Worm (Caenorhabditis elegans) whole organism, late embryonic: ENCODE measurements around the gene nspe-8.

ENCODE experiments used
- C08G9.2 ChIP-seq: sonication (generic microtip); optimal IDR thresholded peaks from 2 replicates; lab custom pipeline; 2016; ENCODE audit warnings: mild to moderate bottlenecking, missing genetic modification characterization, moderate library complexity, missing compliant biosample characterization
- C38D4.7 ChIP-seq: fragments of 200-800 bp; sonication (Bioruptor generic); optimal IDR thresholded peaks from 2 replicates; lab custom pipeline; 2018; ENCODE audit warnings: mild to moderate bottlenecking, missing genetic modification characterization, moderate library complexity, missing compliant biosample characterization
- F13H6.1 ChIP-seq: sonication (generic microtip); optimal IDR thresholded peaks from 2 replicates; lab custom pipeline; 2016; ENCODE audit warnings: missing genetic modification characterization, missing compliant biosample characterization
- K09A11.1 ChIP-seq: sonication (generic microtip); optimal IDR thresholded peaks from 2 replicates; lab custom pipeline; 2017; ENCODE audit warnings: antibody characterized with exemption, mild to moderate bottlenecking, missing genetic modification characterization, missing compliant biosample characterization; ENCODE audit not compliant: insufficient read depth
- Y22D7AL.16 ChIP-seq: sonication (generic microtip); optimal IDR thresholded peaks from 2 replicates; lab custom pipeline; 2016; ENCODE audit warnings: missing genetic modification characterization, missing compliant biosample characterization
- ahr-1 ChIP-seq: sonication (generic microtip); optimal IDR thresholded peaks from 2 replicates; lab custom pipeline; 2016; ENCODE audit warnings: missing genetic modification characterization, missing compliant biosample characterization
- ceh-14 ChIP-seq: sonication (generic microtip); optimal IDR thresholded peaks from 2 replicates; lab custom pipeline; 2016; ENCODE audit warnings: missing genotype, missing genetic modification characterization, missing compliant biosample characterization
- ceh-18 ChIP-seq: sonication (generic microtip); optimal IDR thresholded peaks from 2 replicates; lab custom pipeline; 2016; ENCODE audit warnings: missing genetic modification characterization, missing compliant biosample characterization
- ceh-2 ChIP-seq: sonication (generic microtip); optimal IDR thresholded peaks from 2 replicates; lab custom pipeline; 2016; ENCODE audit warnings: missing genotype, missing genetic modification characterization, missing compliant biosample characterization
- ceh-22 ChIP-seq: sonication (generic microtip); optimal IDR thresholded peaks from 2 replicates; lab custom pipeline; 2017; ENCODE audit warnings: missing biosample characterization, missing genetic modification characterization
- ceh-30 ChIP-seq: fragments of 150-350 bp; optimal IDR thresholded peaks from 2 replicates; lab custom pipeline; 2014; ENCODE audit warnings: missing biosample characterization, missing genetic modification characterization
- ceh-31 ChIP-seq: sonication (generic microtip); optimal IDR thresholded peaks from 2 replicates; lab custom pipeline; 2016; ENCODE audit warnings: missing genetic modification characterization, missing compliant biosample characterization
- ceh-34 ChIP-seq: sonication (generic microtip); optimal IDR thresholded peaks from 2 replicates; lab custom pipeline; 2016; ENCODE audit warnings: mild to moderate bottlenecking, missing genetic modification characterization, missing compliant biosample characterization
- ceh-9 ChIP-seq: sonication (generic microtip); optimal IDR thresholded peaks from 2 replicates; lab custom pipeline; 2016; ENCODE audit warnings: mild to moderate bottlenecking, missing genetic modification characterization, inconsistent platforms, missing compliant biosample characterization
- dmd-4 ChIP-seq: sonication (generic microtip); optimal IDR thresholded peaks from 2 replicates; lab custom pipeline; 2016; ENCODE audit warnings: borderline replicate concordance, missing genetic modification characterization, missing compliant biosample characterization
- ets-4 ChIP-seq: sonication (generic microtip); optimal IDR thresholded peaks from 2 replicates; lab custom pipeline; 2016; ENCODE audit warnings: missing genetic modification characterization, missing compliant biosample characterization
- eyg-1 ChIP-seq: sonication (generic microtip); optimal IDR thresholded peaks from 2 replicates; lab custom pipeline; 2016; ENCODE audit warnings: missing genotype, missing genetic modification characterization, missing compliant biosample characterization
- hlh-15 ChIP-seq: sonication (generic microtip); optimal IDR thresholded peaks from 2 replicates; lab custom pipeline; 2016; ENCODE audit warnings: missing genetic modification characterization, missing compliant biosample characterization
- madf-2 ChIP-seq: sonication (generic microtip); optimal IDR thresholded peaks from 2 replicates; lab custom pipeline; 2017; ENCODE audit warnings: missing genetic modification characterization, missing compliant biosample characterization
- nhr-11 ChIP-seq: fragments of 150-350 bp; optimal IDR thresholded peaks from 2 replicates; lab custom pipeline; 2014; ENCODE audit warnings: missing biosample characterization, missing genetic modification characterization
- npax-4 ChIP-seq: sonication (generic microtip); optimal IDR thresholded peaks from 2 replicates; lab custom pipeline; 2016; ENCODE audit warnings: missing genetic modification characterization, missing compliant biosample characterization
- pat-9 ChIP-seq: fragments of 200-800 bp; sonication (Bioruptor generic); optimal IDR thresholded peaks from 2 replicates; lab custom pipeline; 2018; ENCODE audit warnings: mild to moderate bottlenecking, missing genetic modification characterization, moderate library complexity, missing compliant biosample characterization
- pax-1 ChIP-seq: fragments of 150-350 bp; optimal IDR thresholded peaks from 2 replicates; lab custom pipeline; 2014; ENCODE audit warnings: missing biosample characterization, missing genetic modification characterization
- pha-4 ChIP-seq: fragments of 150-350 bp; optimal IDR thresholded peaks from 2 replicates; lab custom pipeline; 2018; ENCODE audit warnings: missing biosample characterization, missing genetic modification reagents, missing genetic modification characterization
- pqm-1 ChIP-seq: sonication (generic microtip); optimal IDR thresholded peaks from 2 replicates; lab custom pipeline; 2016; ENCODE audit warnings: missing genetic modification characterization, missing compliant biosample characterization
- sdc-2 ChIP-seq: sonication (generic microtip); optimal IDR thresholded peaks from 2 replicates; lab custom pipeline; 2016; ENCODE audit warnings: missing genotype, missing genetic modification characterization, missing compliant biosample characterization
- sox-2 ChIP-seq: fragments of 200-800 bp; sonication (Bioruptor generic); IDR thresholded peaks from 2 replicates; pipeline ENCODE4 v1.3.6; 2022; ENCODE audit warnings: missing genetic modification reagents, missing genetic modification characterization, missing compliant biosample characterization
- sox-4 ChIP-seq: sonication (generic microtip); optimal IDR thresholded peaks from 2 replicates; lab custom pipeline; 2017; ENCODE audit warnings: mild to moderate bottlenecking, missing genetic modification characterization, inconsistent platforms, missing compliant biosample characterization
- tbx-2 ChIP-seq: sonication (generic microtip); optimal IDR thresholded peaks from 2 replicates; lab custom pipeline; 2016; ENCODE audit warnings: missing genetic modification characterization, missing compliant biosample characterization
- unc-3 ChIP-seq, 2 experiments: fragments of 200-800 bp in 1 of 2; sonication (Bioruptor generic) in 1 of 2; sonication (generic microtip) in 1 of 2; conservative IDR thresholded peaks in 1 of 2; optimal IDR thresholded peaks in 1 of 2; 2 replicates each; pipeline versions ENCODE4 v1.3.6 to Lab custom; 2016 to 2022; ENCODE audit warnings: missing compliant biosample characterization in 2 of 2, missing genetic modification characterization in 2 of 2, missing genetic modification reagents in 1 of 2
- unc-86 ChIP-seq: sonication (generic microtip); optimal IDR thresholded peaks from 2 replicates; lab custom pipeline; 2016; ENCODE audit warnings: missing genetic modification characterization, missing compliant biosample characterization
- zip-5 ChIP-seq: sonication (generic microtip); optimal IDR thresholded peaks from 2 replicates; lab custom pipeline; 2016; ENCODE audit warnings: missing genetic modification characterization, missing compliant biosample characterization
- ztf-16 ChIP-seq: sonication (generic microtip); optimal IDR thresholded peaks from 2 replicates; lab custom pipeline; 2017; ENCODE audit warnings: missing genetic modification characterization, missing compliant biosample characterization

nspe-8 gene

ce11 chrII:12621908-12622566 is at the start of gene nspe-8:
TSS of gene nspe-8 (minus strand) at chrII:12621958.
- no peak for TF ChIP-seq pat-9 (tag; lab: Kevin White, UChicago)
- no peak for TF ChIP-seq ceh-2 (tag; lab: Kevin White, UChicago)
- TF ChIP-seq hlh-15 (tag; lab: Kevin White, UChicago) = no peak
- no peak for TF ChIP-seq C08G9.2

ce11 chrII:12670877-12671864 is 49.4 kb upstream of the nspe-8 start:
- TF ChIP-seq pha-4 (tag; lab: Kevin White, UChicago) (no peak), tbx-2 (no peak), ceh-22 (no peak), ceh-30 (tag; lab: Kevin White, UChicago) (no peak), ets-4 (tag; lab: Kevin White, UChicago) (no peak), unc-86 (no peak), ceh-9 (tag; lab: Kevin White, UChicago) (no peak), madf-2 (no peak), C08G9.2 (no peak), nhr-11 (tag; lab: Kevin White, UChicago) (no peak)

ce11 chrII:12669882-12670281 is 48.1 kb upstream of the nspe-8 start:
- TF ChIP-seq pqm-1 = no peak
- no peak for TF ChIP-seq ceh-2 (tag; lab: Kevin White, UChicago)
- TF ChIP-seq ets-4 (tag; lab: Kevin White, UChicago) = no peak
- no peak for TF ChIP-seq ceh-34 (tag; lab: Kevin White, UChicago)
- TF ChIP-seq nhr-11 (tag; lab: Kevin White, UChicago) = no peak

- TF ChIP-seq sox-2 (GFP tag; lab: Robert Waterston, UW) = no peak
- TF ChIP-seq C38D4.7 = no peak
- no peak for TF ChIP-seq ceh-31 (tag; lab: Kevin White, UChicago)
- TF ChIP-seq madf-2 = no peak
- no peak for TF ChIP-seq ztf-16 (tag; lab: Kevin White, UChicago)
Measured at ce11 chrII:12669342-12669741, 47.6 kb upstream of the nspe-8 start.

- no peak for TF ChIP-seq K09A11.1 (tag; lab: Kevin White, UChicago)
- no peak for TF ChIP-seq C08G9.2
- TF ChIP-seq eyg-1 (tag; lab: Kevin White, UChicago) = no peak
- TF ChIP-seq ztf-16 (tag; lab: Kevin White, UChicago) = no peak
- TF ChIP-seq F13H6.1 = no peak
- no peak for TF ChIP-seq unc-3 (GFP tag; conservative IDR thresholded peaks at IDR 0.05; lab: Robert Waterston, UW)
- no peak for TF ChIP-seq unc-3 (tag; optimal IDR thresholded peaks at IDR 0.05; lab: Kevin White, UChicago)
- TF ChIP-seq pax-1 = no peak
- no peak for TF ChIP-seq ceh-22
- no peak for TF ChIP-seq dmd-4 (tag; lab: Kevin White, UChicago)
- TF ChIP-seq npax-4 (tag; lab: Kevin White, UChicago) = no peak
- TF ChIP-seq ahr-1 (tag; lab: Kevin White, UChicago) = no peak
- TF ChIP-seq Y22D7AL.16 (tag; lab: Kevin White, UChicago) = no peak
- no peak for TF ChIP-seq zip-5
- no peak for TF ChIP-seq ceh-14 (tag; lab: Kevin White, UChicago)
- no peak for TF ChIP-seq ceh-18 (tag; lab: Kevin White, UChicago)
- TF ChIP-seq ceh-34 (tag; lab: Kevin White, UChicago) = no peak
- TF ChIP-seq sdc-2 (tag; lab: Kevin White, UChicago) = no peak
- TF ChIP-seq sox-4 (tag; lab: Kevin White, UChicago) = no peak
- TF ChIP-seq hlh-15 (tag; lab: Kevin White, UChicago) = no peak
- TF ChIP-seq pha-4 (tag; lab: Kevin White, UChicago) = no peak
Measured at ce11 chrII:12668874-12669273, 47.1 kb upstream of the nspe-8 start.
